Worm (Caenorhabditis elegans) whole organism, L3 larva: ENCODE data around the gene rsd-3.

Experiments used
- R02D3.7 ChIP-seq: fragments of 150-350 bp; optimal IDR thresholded peaks from 2 replicates; lab custom pipeline; 2014; ENCODE audit warnings: missing biosample characterization, missing genetic modification characterization
- ZK546.5 ChIP-seq: sonication (generic microtip); optimal IDR thresholded peaks from 2 replicates; lab custom pipeline; 2017; ENCODE audit warnings: missing biosample characterization, missing genetic modification characterization
- aly-2 ChIP-seq: fragments of 150-350 bp; optimal IDR thresholded peaks from 2 replicates; lab custom pipeline; 2014; ENCODE audit warnings: missing biosample characterization, missing genetic modification characterization
- ama-1 ChIP-seq: fragments of 150-350 bp; optimal IDR thresholded peaks from 2 replicates; lab custom pipeline; 2018
- ceh-16 ChIP-seq: sonication (generic microtip); optimal IDR thresholded peaks from 2 replicates; lab custom pipeline; 2017; ENCODE audit warnings: missing biosample characterization, missing genetic modification characterization
- ceh-28 ChIP-seq: fragments of 150-350 bp; optimal IDR thresholded peaks from 2 replicates; lab custom pipeline; 2014; ENCODE audit warnings: missing biosample characterization, missing genetic modification reagents, missing genetic modification characterization
- ceh-82 ChIP-seq: fragments of 150-350 bp; optimal IDR thresholded peaks from 2 replicates; lab custom pipeline; 2014; ENCODE audit warnings: missing biosample characterization, missing genetic modification characterization
- ceh-9 ChIP-seq: sonication (generic microtip); optimal IDR thresholded peaks from 2 replicates; lab custom pipeline; 2018; ENCODE audit warnings: missing biosample characterization, missing genetic modification characterization
- egl-27 ChIP-seq: sonication (generic microtip); optimal IDR thresholded peaks from 4 replicates; lab custom pipeline; 2017; ENCODE audit warnings: missing biosample characterization, missing genetic modification reagents, missing genetic modification characterization
- egl-5 ChIP-seq: fragments of 150-350 bp; optimal IDR thresholded peaks from 2 replicates; lab custom pipeline; 2017; ENCODE audit warnings: missing biosample characterization, missing genetic modification reagents, missing genetic modification characterization, inconsistent platforms
- elt-1 ChIP-seq: fragments of 150-350 bp; optimal IDR thresholded peaks from 2 replicates; lab custom pipeline; 2014; ENCODE audit warnings: missing biosample characterization, missing genetic modification characterization
- elt-3 ChIP-seq, 3 experiments: fragments of 150-350 bp in 1 of 3; sonication (generic microtip) in 2 of 3; optimal IDR thresholded peaks; 2 replicates in 2 of 3; 4 replicates in 1 of 3; lab custom pipeline; 2014 to 2017; ENCODE audit warnings: missing biosample characterization in 3 of 3, missing genetic modification characterization in 3 of 3
- eor-1 ChIP-seq, 2 experiments: fragments of 150-350 bp; optimal IDR thresholded peaks; 2 replicates each; lab custom pipeline; 2014 to 2018; ENCODE audit warnings: missing biosample characterization in 2 of 2, missing genetic modification characterization in 2 of 2
- fkh-10 ChIP-seq: sonication (generic microtip); optimal IDR thresholded peaks from 2 replicates; lab custom pipeline; 2017; ENCODE audit warnings: missing biosample characterization, missing genetic modification reagents, missing genetic modification characterization
- fkh-2 ChIP-seq: fragments of 150-350 bp; optimal IDR thresholded peaks from 2 replicates; lab custom pipeline; 2014; ENCODE audit warnings: missing biosample characterization, missing genetic modification reagents, missing genetic modification characterization
- jun-1 ChIP-seq: fragments of 150-350 bp; optimal IDR thresholded peaks from 2 replicates; lab custom pipeline; 2014; ENCODE audit warnings: missing biosample characterization, missing genetic modification reagents, missing genetic modification characterization
- lin-15B ChIP-seq: fragments of 150-350 bp; optimal IDR thresholded peaks from 2 replicates; lab custom pipeline; 2014; ENCODE audit warnings: missing biosample characterization, missing genetic modification characterization
- lin-39 ChIP-seq: fragments of 150-350 bp; optimal IDR thresholded peaks from 2 replicates; lab custom pipeline; 2018; ENCODE audit warnings: missing biosample characterization, missing genetic modification reagents, missing genetic modification characterization
- mdl-1 ChIP-seq: fragments of 150-350 bp; optimal IDR thresholded peaks from 2 replicates; lab custom pipeline; 2014; ENCODE audit warnings: missing biosample characterization, missing genetic modification characterization
- mml-1 ChIP-seq: fragments of 150-350 bp; sonication (generic microtip); optimal IDR thresholded peaks from 3 replicates; lab custom pipeline; 2014; ENCODE audit warnings: missing biosample characterization, missing genetic modification characterization
- nhr-11 ChIP-seq: fragments of 150-350 bp; optimal IDR thresholded peaks from 2 replicates; lab custom pipeline; 2014; ENCODE audit warnings: missing biosample characterization, missing genetic modification characterization
- nhr-23 ChIP-seq: fragments of 150-350 bp; optimal IDR thresholded peaks from 2 replicates; lab custom pipeline; 2014; ENCODE audit warnings: missing biosample characterization, missing genetic modification reagents, missing genetic modification characterization
- nhr-237 ChIP-seq: fragments of 150-350 bp; optimal IDR thresholded peaks from 2 replicates; lab custom pipeline; 2014; ENCODE audit warnings: missing biosample characterization, missing genetic modification characterization
- nhr-25 ChIP-seq: sonication (generic microtip); optimal IDR thresholded peaks from 2 replicates; lab custom pipeline; 2017; ENCODE audit warnings: missing biosample characterization, missing genetic modification characterization
- nhr-28 ChIP-seq: fragments of 150-350 bp; optimal IDR thresholded peaks from 2 replicates; lab custom pipeline; 2014; ENCODE audit warnings: missing biosample characterization, missing genetic modification characterization
- nhr-67 ChIP-seq: fragments of 150-350 bp; optimal IDR thresholded peaks from 2 replicates; lab custom pipeline; 2014; ENCODE audit warnings: missing biosample characterization, missing genetic modification characterization
- nhr-76 ChIP-seq: fragments of 150-350 bp; sonication (generic microtip); optimal IDR thresholded peaks from 5 replicates; lab custom pipeline; 2014; ENCODE audit warnings: missing biosample characterization, missing genetic modification characterization
- nhr-77 ChIP-seq: fragments of 150-350 bp; optimal IDR thresholded peaks from 2 replicates; lab custom pipeline; 2014; ENCODE audit warnings: missing biosample characterization, missing genetic modification characterization
- pha-4 ChIP-seq: fragments of 150-350 bp; optimal IDR thresholded peaks from 2 replicates; lab custom pipeline; 2014; ENCODE audit warnings: missing biosample characterization, missing genetic modification reagents, missing genetic modification characterization
- sea-2 ChIP-seq: fragments of 150-350 bp; sonication (generic microtip); optimal IDR thresholded peaks from 4 replicates; lab custom pipeline; 2014; ENCODE audit warnings: missing biosample characterization, missing genetic modification reagents, missing genetic modification characterization
- skn-1 ChIP-seq: fragments of 150-350 bp; optimal IDR thresholded peaks from 2 replicates; lab custom pipeline; 2014; ENCODE audit warnings: missing biosample characterization, missing genetic modification characterization
- snpc-4 ChIP-seq: fragments of 150-350 bp; optimal IDR thresholded peaks from 2 replicates; lab custom pipeline; 2014; ENCODE audit warnings: missing biosample characterization, missing genetic modification characterization
- tbx-2 ChIP-seq: sonication (generic microtip); optimal IDR thresholded peaks from 2 replicates; lab custom pipeline; 2016; ENCODE audit warnings: mild to moderate bottlenecking, missing genetic modification characterization, missing compliant biosample characterization
- unc-39 ChIP-seq: sonication (generic microtip); optimal IDR thresholded peaks from 4 replicates; lab custom pipeline; 2017; ENCODE audit warnings: missing biosample characterization, missing genetic modification characterization
- unc-62 ChIP-seq: fragments of 150-350 bp; sonication (generic microtip); optimal IDR thresholded peaks from 4 replicates; lab custom pipeline; 2014; ENCODE audit warnings: missing biosample characterization, missing genetic modification reagents, missing genetic modification characterization
- ztf-11 ChIP-seq: fragments of 150-350 bp; optimal IDR thresholded peaks from 2 replicates; lab custom pipeline; 2014; ENCODE audit warnings: missing biosample characterization, missing genetic modification characterization

The rsd-3 gene

DNA sequence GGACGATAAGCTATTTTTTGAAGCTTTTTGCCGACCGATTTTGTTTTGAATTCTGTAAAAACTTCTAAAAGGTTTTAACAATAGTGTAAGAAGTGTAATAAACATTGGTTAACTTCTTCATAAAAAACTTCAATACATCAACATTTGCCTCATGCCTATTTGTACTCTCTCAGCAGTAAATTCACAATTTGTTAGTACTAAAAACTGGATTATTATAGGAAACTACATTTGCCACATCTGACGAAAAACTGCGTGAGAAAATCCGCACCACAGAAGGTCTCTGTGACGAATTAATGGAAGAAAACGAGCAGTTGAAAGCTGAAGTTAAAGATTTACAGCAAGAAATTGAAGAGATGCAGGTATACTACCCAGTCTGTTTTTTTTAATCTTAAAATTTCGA lies 29.2 kb downstream of the rsd-3 start:
- no peak for TF ChIP-seq eor-1 (tag; optimal IDR thresholded peaks at IDR 0.05; lab: Kevin White, UChicago)
- TF ChIP-seq ceh-9 (tag; lab: Kevin White, UChicago), result no peak
- TF ChIP-seq snpc-4 (tag; lab: Kevin White, UChicago), result no peak
- no peak for TF ChIP-seq lin-39 (tag; lab: Kevin White, UChicago)
- TF ChIP-seq fkh-10 (GFP tag; lab: Kevin White, UChicago), result no peak
- TF ChIP-seq aly-2 (tag; lab: Kevin White, UChicago), result no peak
- no peak for TF ChIP-seq nhr-28
- TF ChIP-seq tbx-2, result no peak
- TF ChIP-seq skn-1 (tag; lab: Kevin White, UChicago), result no peak
- no peak for TF ChIP-seq mdl-1 (tag; lab: Kevin White, UChicago)
- TF ChIP-seq nhr-76, result no peak

DNA sequence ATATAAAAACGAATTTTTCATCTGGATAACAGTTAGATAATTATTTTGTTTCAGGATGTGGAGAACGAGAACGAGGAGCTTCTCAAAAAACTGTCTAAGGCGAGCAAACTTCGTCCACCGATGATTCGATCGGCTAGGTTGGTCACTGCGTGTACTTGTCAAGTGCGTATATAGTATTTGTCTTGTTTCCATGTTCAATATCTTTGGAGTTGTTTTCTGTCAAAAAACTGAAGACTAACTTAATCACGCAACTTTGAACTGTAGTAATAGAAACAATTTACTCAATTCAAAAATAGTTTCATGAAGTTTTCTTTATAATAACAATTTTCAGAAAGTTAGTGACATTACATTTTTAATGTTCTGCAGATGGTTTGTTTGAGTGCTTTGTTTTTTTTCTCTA lies 30.4 kb downstream of the rsd-3 start:
- no peak for TF ChIP-seq nhr-237 (tag; lab: Kevin White, UChicago)
- TF ChIP-seq ZK546.5 (tag; lab: Kevin White, UChicago), result no peak
- no peak for TF ChIP-seq skn-1 (tag; lab: Kevin White, UChicago)
- TF ChIP-seq jun-1 (tag; lab: Kevin White, UChicago), result no peak
- TF ChIP-seq nhr-28, result no peak
- no peak for TF ChIP-seq nhr-76
- no peak for TF ChIP-seq nhr-77 (tag; lab: Kevin White, UChicago)
- no peak for TF ChIP-seq lin-15B (tag; lab: Kevin White, UChicago)
- no peak for TF ChIP-seq unc-39 (tag; lab: Kevin White, UChicago)
- TF ChIP-seq ceh-16 (tag; lab: Kevin White, UChicago), result no peak
- no peak for TF ChIP-seq nhr-67 (tag; lab: Kevin White, UChicago)
- no peak for TF ChIP-seq aly-2 (tag; lab: Kevin White, UChicago)
- no peak for TF ChIP-seq elt-3 (tag; optimal IDR thresholded peaks at IDR 0.05; lab: Kevin White, UChicago)
- TF ChIP-seq egl-27, result no peak
- no peak for TF ChIP-seq unc-62
- no peak for TF ChIP-seq fkh-2 (tag; lab: Kevin White, UChicago)
- TF ChIP-seq ceh-82, result no peak
- no peak for TF ChIP-seq nhr-23 (tag; lab: Kevin White, UChicago)
- TF ChIP-seq, all 47 proteins: peak for 0

- TF ChIP-seq pha-4 (no peak), ztf-11 (tag; lab: Kevin White, UChicago) (no peak), R02D3.7 (tag; lab: Kevin White, UChicago) (no peak), nhr-76 (no peak), sea-2 (no peak), skn-1 (tag; lab: Kevin White, UChicago) (no peak), mdl-1 (tag; lab: Kevin White, UChicago) (no peak), egl-5 (tag; lab: Kevin White, UChicago) (no peak), mml-1 (tag; lab: Kevin White, UChicago) (no peak), nhr-25 (tag; lab: Kevin White, UChicago) (no peak), ama-1 (lab: Kevin White, UChicago) (no peak), nhr-237 (tag; lab: Kevin White, UChicago) (no peak), elt-1 (tag; lab: Kevin White, UChicago) (no peak), lin-39 (tag; lab: Kevin White, UChicago) (no peak), nhr-77 (tag; lab: Kevin White, UChicago) (no peak), aly-2 (tag; lab: Kevin White, UChicago) (no peak), lin-15B (tag; lab: Kevin White, UChicago) (no peak), ceh-82 (no peak), ceh-9 (tag; lab: Kevin White, UChicago) (no peak)
These were observed 39.1 kb downstream of the rsd-3 start, which contains the start of gene taf-7.1 for ce11 chrX:11837378-11837777. taf-7.1 (minus strand) TSS chrX:11837478.

ce11 chrX:11843363-11843762 lies 45.1 kb downstream of the rsd-3 start, which contains the start of gene F54F7.2:
F54F7.2 (plus strand) TSS chrX:11843663.
- no peak for TF ChIP-seq nhr-11 (tag; lab: Kevin White, UChicago)

DNA sequence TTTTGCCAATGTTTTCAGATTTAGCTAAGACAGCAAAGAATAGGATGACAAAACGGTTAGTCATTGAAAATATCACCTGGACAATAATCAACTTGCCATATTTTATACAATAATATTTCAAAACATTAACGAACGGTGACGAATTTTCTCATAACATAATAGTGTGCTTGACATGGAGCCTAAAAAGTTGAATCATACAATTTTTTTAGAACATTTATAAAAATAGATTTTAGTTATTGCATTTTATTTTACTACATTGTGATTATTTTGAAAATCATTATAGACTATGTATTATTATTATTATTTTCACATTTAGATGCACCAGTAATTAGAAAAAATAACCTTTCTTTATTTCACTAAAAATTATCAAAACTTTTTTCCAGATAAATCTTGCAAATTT lies 50.3 kb downstream of the rsd-3 start, which contains the start of gene F54F7.9:
Gene F54F7.9, minus strand, starts transcription at position 101 of the 400 bp plus-strand sequence.
- TF ChIP-seq nhr-11 (tag; lab: Kevin White, UChicago), result no peak
- no peak for TF ChIP-seq ztf-11 (tag; lab: Kevin White, UChicago)
- no peak for TF ChIP-seq ceh-28 (tag; lab: Kevin White, UChicago)
